Fruit fly (Drosophila melanogaster): ENCODE data around the gene RPA2.

Gene RPA2

DNA sequence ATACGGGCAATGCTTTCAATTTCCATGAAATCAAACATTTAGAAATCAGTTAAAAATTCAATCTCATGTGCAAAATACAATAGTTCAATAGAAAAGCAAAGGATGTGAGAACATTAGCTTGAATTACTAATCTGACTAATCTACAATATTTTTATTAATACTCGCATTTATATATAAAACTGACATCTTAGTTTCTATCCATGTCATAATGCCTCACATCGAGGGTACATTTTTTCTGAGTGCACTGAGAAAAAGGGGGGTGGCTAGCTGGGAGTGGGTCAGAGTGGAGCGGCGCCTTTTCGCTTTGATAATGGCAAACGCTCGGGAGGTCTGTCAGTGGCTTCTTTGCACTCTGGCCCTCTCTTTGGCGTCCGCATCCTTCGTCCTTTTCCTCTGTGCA is 25.4 kb upstream of the RPA2 start (continued):
- TF ChIP-seq Nf-YC (tag; optimal IDR thresholded peaks at IDR 0.05) (peak; percentile 29), Nf-YB (GFP tag; optimal IDR thresholded peaks at IDR 0.05) (no peak), CG10959 (GFP tag; IDR thresholded peaks at IDR 0.05) (no peak), pfk (GFP tag; optimal IDR thresholded peaks at IDR 0.05) (no peak), Elba2 (GFP tag; optimal IDR thresholded peaks at IDR 0.05) (no peak), sisA (GFP tag; IDR thresholded peaks at IDR 0.05) (no peak), MBD-R2 (GFP tag; IDR thresholded peaks at IDR 0.05) (no peak), zen2 (GFP tag; IDR thresholded peaks at IDR 0.05; ENCODE audit: partially characterized antibody) (no peak), CG2712 (tag; optimal IDR thresholded peaks at IDR 0.05) (peak; percentile 52), Fer3 (tag; optimal IDR thresholded peaks at IDR 0.05) (peak; percentile 5), amos (GFP tag; IDR thresholded peaks at IDR 0.05; ENCODE audit: partially characterized antibody) (no peak), CG8359 (GFP tag; optimal IDR thresholded peaks at IDR 0.05; ENCODE audit: borderline replicate concordance) (no peak), Dip3 (GFP tag; optimal IDR thresholded peaks at IDR 0.05) (no peak), CG7271 (tag; optimal IDR thresholded peaks at IDR 0.05) (no peak), ab (GFP tag; optimal IDR thresholded peaks at IDR 0.05) (no peak), exex (tag; optimal IDR thresholded peaks at IDR 0.05) (no peak), CG8290 (GFP tag; optimal IDR thresholded peaks at IDR 0.05) (no peak), CG8290 (tag; optimal IDR thresholded peaks at IDR 0.05) (no peak), CG31441 (GFP tag; IDR thresholded peaks at IDR 0.05) (no peak), Opbp (GFP tag; IDR thresholded peaks at IDR 0.05; ENCODE audit: partially characterized antibody) (no peak), Jarid2 (GFP tag; optimal IDR thresholded peaks at IDR 0.05) (no peak), CG13287 (GFP tag; IDR thresholded peaks at IDR 0.05; ENCODE audit: partially characterized antibody) (no peak), CG33213 (GFP tag; optimal IDR thresholded peaks at IDR 0.05) (no peak), gce (GFP tag; IDR thresholded peaks at IDR 0.05) (no peak), Dip2 (GFP tag; IDR thresholded peaks at IDR 0.05) (no peak), HHEX (GFP tag; optimal IDR thresholded peaks at IDR 0.05) (peak; percentile 24), CG4854 (GFP tag; optimal IDR thresholded peaks at IDR 0.05) (no peak), CG17568 (GFP tag; optimal IDR thresholded peaks at IDR 0.05) (no peak), CG6272 (GFP tag; IDR thresholded peaks at IDR 0.05) (no peak), wek (GFP tag; optimal IDR thresholded peaks at IDR 0.05) (no peak), HmgD (GFP tag; optimal IDR thresholded peaks at IDR 0.05) (no peak), row (GFP tag; IDR thresholded peaks at IDR 0.05) (peak; percentile 48; the same call in 2 of the 3 replicates), CG17359 (tag; optimal IDR thresholded peaks at IDR 0.05) (peak; percentile 48), Deaf1 (tag; optimal IDR thresholded peaks at IDR 0.05) (no peak), fru (optimal IDR thresholded peaks at IDR 0.05) (no peak), jing (GFP tag; optimal IDR thresholded peaks at IDR 0.05) (peak; percentile 1), kni (GFP tag; optimal IDR thresholded peaks at IDR 0.05) (no peak), CG10267 (tag; optimal IDR thresholded peaks at IDR 0.05) (no peak), CG30020 (tag; optimal IDR thresholded peaks at IDR 0.05) (no peak), CG3995 (GFP tag; optimal IDR thresholded peaks at IDR 0.05) (no peak), CG14014 (GFP tag; IDR thresholded peaks at IDR 0.05) (no peak), ranshi (GFP tag; IDR thresholded peaks at IDR 0.05) (no peak), lab (GFP tag; optimal IDR thresholded peaks at IDR 0.05) (peak; percentile 57), sc (optimal IDR thresholded peaks at IDR 0.05) (no peak), sc (GFP tag; optimal IDR thresholded peaks at IDR 0.05) (no peak), tup (GFP tag; optimal IDR thresholded peaks at IDR 0.05) (no peak), CG12104 (GFP tag; optimal IDR thresholded peaks at IDR 0.05) (no peak), pan (optimal IDR thresholded peaks at IDR 0.05) (no peak), pan (GFP tag; optimal IDR thresholded peaks at IDR 0.05 in 1 of 2, IDR thresholded peaks at IDR 0.05 in 1 of 2) (no peak), D19A (tag; optimal IDR thresholded peaks at IDR 0.05) (no peak), CG11504 (tag; optimal IDR thresholded peaks at IDR 0.05) (peak; percentile 58), pzg (GFP tag; optimal IDR thresholded peaks at IDR 0.05) (no peak)
